Fruit fly (Drosophila melanogaster) whole organism, embryonic: Measurements from ENCODE around the gene shv.

Experiments used
- ATbp ChIP-seq: fragments of 200-800 bp; sonication (Bioruptor generic); optimal IDR thresholded peaks from 2 replicates; lab custom pipeline; 2017; ENCODE audit warnings: missing biosample characterization, mild to moderate bottlenecking, missing genetic modification characterization, missing genetic modification reagents
- BtbVII ChIP-seq: fragments of 200-800 bp; sonication (Bioruptor generic); optimal IDR thresholded peaks from 3 replicates; lab custom pipeline; 2017; ENCODE audit warnings: missing biosample characterization, mild to moderate bottlenecking, missing genetic modification characterization
- CG12659 ChIP-seq: fragments of 200-800 bp; sonication (Bioruptor generic); optimal IDR thresholded peaks from 3 replicates; lab custom pipeline; 2017; ENCODE audit warnings: mild to moderate bottlenecking, missing biosample characterization, missing genetic modification reagents, missing genetic modification characterization
- CG12942 ChIP-seq: fragments of 200-800 bp; sonication (Bioruptor generic); optimal IDR thresholded peaks from 3 replicates; lab custom pipeline; 2016; ENCODE audit warnings: missing biosample characterization, missing genetic modification characterization
- CG15601 ChIP-seq: fragments of 200-800 bp; sonication (Bioruptor generic); optimal IDR thresholded peaks from 3 replicates; lab custom pipeline; 2019; ENCODE audit warnings: missing biosample characterization, mild to moderate bottlenecking, missing genetic modification characterization, moderate library complexity
- CG17829 ChIP-seq: fragments of 200-800 bp; optimal IDR thresholded peaks from 2 replicates; lab custom pipeline; 2019; ENCODE audit warnings: missing biosample characterization, mild to moderate bottlenecking, missing genetic modification characterization, moderate library complexity
- CG18011 ChIP-seq: fragments of 200-800 bp; sonication (Bioruptor generic); optimal IDR thresholded peaks from 2 replicates; lab custom pipeline; 2017; ENCODE audit warnings: missing biosample characterization, missing genetic modification characterization, mild to moderate bottlenecking, moderate library complexity, missing genotype
- CG2199 ChIP-seq: fragments of 200-800 bp; sonication (Bioruptor generic); IDR thresholded peaks from 3 replicates; pipeline ENCODE4 v1.3.6; 2022; ENCODE audit warnings: missing biosample characterization, missing genetic modification characterization
- CG3281 ChIP-seq: fragments of 200-800 bp; sonication (Bioruptor generic); optimal IDR thresholded peaks from 3 replicates; lab custom pipeline; 2017; ENCODE audit warnings: missing biosample characterization, mild to moderate bottlenecking, missing genetic modification characterization
- CG34376 ChIP-seq: fragments of 200-800 bp; sonication (Bioruptor generic); optimal IDR thresholded peaks from 2 replicates; lab custom pipeline; 2018; ENCODE audit warnings: missing biosample characterization, mild to moderate bottlenecking, missing genetic modification characterization
- CG42726 ChIP-seq: fragments of 200-800 bp; sonication (Bioruptor generic); IDR thresholded peaks from 2 replicates; pipeline ENCODE4 v1.3.6; 2022; ENCODE audit warnings: missing biosample characterization, missing genetic modification characterization; ENCODE audit not compliant: partially characterized antibody
- CG4282 ChIP-seq: fragments of 200-800 bp; sonication (Bioruptor generic); optimal IDR thresholded peaks from 2 replicates; lab custom pipeline; 2016; ENCODE audit warnings: missing biosample characterization, missing genetic modification characterization
- CG4707 ChIP-seq: fragments of 200-800 bp; sonication (Bioruptor generic); optimal IDR thresholded peaks from 2 replicates; lab custom pipeline; 2018; ENCODE audit warnings: missing biosample characterization, mild to moderate bottlenecking, missing genetic modification characterization, moderate library complexity
- CG4730 ChIP-seq: fragments of 200-800 bp; sonication (Bioruptor generic); IDR thresholded peaks from 2 replicates; pipeline ENCODE4 v1.3.6; 2022; ENCODE audit warnings: missing biosample characterization, missing genetic modification characterization
- CG4854 ChIP-seq: fragments of 200-800 bp; sonication (Bioruptor generic); optimal IDR thresholded peaks from 2 replicates; lab custom pipeline; 2016; ENCODE audit warnings: missing biosample characterization, missing genetic modification characterization, inconsistent platforms
- CG6175 ChIP-seq: fragments of 200-800 bp; sonication (Bioruptor generic); IDR thresholded peaks from 3 replicates; pipeline ENCODE4 v1.3.6; 2022; ENCODE audit warnings: missing biosample characterization, missing genetic modification characterization
- CG6765 ChIP-seq: fragments of 200-800 bp; sonication (Bioruptor generic); optimal IDR thresholded peaks from 3 replicates; lab custom pipeline; 2017; ENCODE audit warnings: missing biosample characterization, mild to moderate bottlenecking, missing genetic modification characterization
- CG7556 ChIP-seq: fragments of 200-800 bp; sonication (Bioruptor generic); optimal IDR thresholded peaks from 2 replicates; lab custom pipeline; 2017; ENCODE audit warnings: missing biosample characterization, mild to moderate bottlenecking, missing genetic modification characterization
- CG9797 ChIP-seq: fragments of 200-800 bp; sonication (Bioruptor generic); optimal IDR thresholded peaks from 3 replicates; lab custom pipeline; 2018; ENCODE audit warnings: missing biosample characterization, mild to moderate bottlenecking, missing genetic modification characterization
- Dek ChIP-seq: fragments of 200-800 bp; sonication (Bioruptor generic); optimal IDR thresholded peaks from 3 replicates; lab custom pipeline; 2019; ENCODE audit warnings: missing biosample characterization, mild to moderate bottlenecking, missing genetic modification characterization, moderate library complexity
- Fer1 ChIP-seq: fragments of 200-800 bp; sonication (Bioruptor generic); optimal IDR thresholded peaks from 2 replicates; lab custom pipeline; 2017; ENCODE audit warnings: missing biosample characterization, mild to moderate bottlenecking, missing genetic modification characterization
- Gug ChIP-seq: fragments of 200-800 bp; sonication (Bioruptor generic); IDR thresholded peaks from 4 replicates; pipeline ENCODE4 v1.3.6; 2022; ENCODE audit warnings: missing biosample characterization, missing genetic modification characterization
- H15 ChIP-seq: fragments of 200-800 bp; sonication (Bioruptor generic); IDR thresholded peaks from 3 replicates; pipeline ENCODE4 v1.3.6; 2022; ENCODE audit warnings: missing biosample characterization, missing genetic modification characterization
- HLHmδ ChIP-seq: fragments of 200-800 bp; sonication (Bioruptor generic); optimal IDR thresholded peaks from 2 replicates; lab custom pipeline; 2018; ENCODE audit warnings: missing biosample characterization, mild to moderate bottlenecking, missing genetic modification characterization, moderate library complexity
- Hr39 ChIP-seq: fragments of >200 bp; optimal IDR thresholded peaks from 2 replicates; lab custom pipeline; 2017
- Hr78 ChIP-seq, 2 experiments: fragments of 200-800 bp in 1 of 2; fragments of >200 bp in 1 of 2; sonication (Bioruptor generic) in 1 of 2; optimal IDR thresholded peaks; 2 replicates each; lab custom pipeline; 2017 to 2019; ENCODE audit warnings: missing biosample characterization in 2 of 2, missing genetic modification characterization in 2 of 2, mild to moderate bottlenecking in 1 of 2, moderate library complexity in 1 of 2
- Lim3 ChIP-seq: fragments of 200-800 bp; sonication (Bioruptor generic); IDR thresholded peaks from 2 replicates; pipeline ENCODE4 v1.3.6; 2022; ENCODE audit warnings: missing biosample characterization, missing genetic modification characterization
- MBD-R2 ChIP-seq: fragments of 200-800 bp; sonication (Bioruptor generic); IDR thresholded peaks from 2 replicates; pipeline ENCODE4 v1.3.6; 2022; ENCODE audit warnings: missing biosample characterization, missing genetic modification characterization
- NK7.1 ChIP-seq: fragments of 200-800 bp; sonication (Bioruptor generic); optimal IDR thresholded peaks from 3 replicates; lab custom pipeline; 2016; ENCODE audit warnings: missing biosample characterization, missing genetic modification characterization
- Nf-YA ChIP-seq: fragments of 200-800 bp; sonication (Bioruptor generic); IDR thresholded peaks from 2 replicates; pipeline ENCODE4 v1.3.6; 2022; ENCODE audit warnings: missing biosample characterization, missing genetic modification characterization
- Nf-YC ChIP-seq: fragments of 200-800 bp; optimal IDR thresholded peaks from 3 replicates; lab custom pipeline; 2019; ENCODE audit warnings: missing biosample characterization, mild to moderate bottlenecking, missing genetic modification characterization, moderate library complexity
- Ravus ChIP-seq: fragments of 200-800 bp; sonication (Bioruptor generic); IDR thresholded peaks from 2 replicates; pipeline ENCODE4 v1.3.6; 2022; ENCODE audit warnings: missing biosample characterization, missing genetic modification characterization
- Side ChIP-seq: fragments of 200-800 bp; sonication (Bioruptor generic); optimal IDR thresholded peaks from 2 replicates; lab custom pipeline; 2016; ENCODE audit warnings: missing biosample characterization, missing genetic modification characterization
- Sin3A ChIP-seq: fragments of >200 bp; optimal IDR thresholded peaks from 2 replicates; lab custom pipeline; 2018
- Sox100B ChIP-seq: fragments of 200-800 bp; sonication (Bioruptor generic); optimal IDR thresholded peaks from 3 replicates; lab custom pipeline; 2018; ENCODE audit warnings: missing biosample characterization, mild to moderate bottlenecking, missing genetic modification characterization
- ac ChIP-seq: fragments of 200-800 bp; sonication (Bioruptor generic); optimal IDR thresholded peaks from 3 replicates; lab custom pipeline; 2017; ENCODE audit warnings: missing biosample characterization, mild to moderate bottlenecking, missing genetic modification characterization
- bowl ChIP-seq: fragments of 200-800 bp; sonication (Bioruptor generic); IDR thresholded peaks from 2 replicates; pipeline ENCODE4 v1.3.6; 2022; ENCODE audit warnings: missing biosample characterization, missing genetic modification characterization
- cwo ChIP-seq: fragments of 200-800 bp; sonication (Bioruptor generic); optimal IDR thresholded peaks from 3 replicates; lab custom pipeline; 2017; ENCODE audit warnings: missing biosample characterization, missing genetic modification characterization, mild to moderate bottlenecking, moderate library complexity, missing genetic modification reagents
- da ChIP-seq: fragments of 200-800 bp; sonication (Bioruptor generic); optimal IDR thresholded peaks from 2 replicates; lab custom pipeline; 2016; ENCODE audit warnings: missing biosample characterization, missing genetic modification characterization
- danr ChIP-seq: fragments of 200-800 bp; sonication (Bioruptor generic); IDR thresholded peaks from 2 replicates; pipeline ENCODE4 v1.3.6; 2022; ENCODE audit warnings: missing biosample characterization, missing genetic modification characterization
- exex ChIP-seq: fragments of 200-800 bp; sonication (Bioruptor generic); optimal IDR thresholded peaks from 4 replicates; lab custom pipeline; 2018; ENCODE audit warnings: missing biosample characterization, mild to moderate bottlenecking, missing genetic modification characterization, moderate library complexity
- h ChIP-seq: fragments of >200 bp; optimal IDR thresholded peaks from 2 replicates; lab custom pipeline; 2017
- knrl ChIP-seq: fragments of 200-800 bp; sonication (Bioruptor generic); IDR thresholded peaks from 3 replicates; pipeline ENCODE4 v1.3.6; 2022; ENCODE audit warnings: missing biosample characterization, missing genetic modification characterization; ENCODE audit not compliant: partially characterized antibody
- odd ChIP-seq: fragments of 200-800 bp; sonication (Bioruptor generic); optimal IDR thresholded peaks from 2 replicates; lab custom pipeline; 2017; ENCODE audit warnings: missing biosample characterization, mild to moderate bottlenecking, missing genetic modification characterization
- repo ChIP-seq: fragments of 200-800 bp; sonication (Bioruptor generic); optimal IDR thresholded peaks from 2 replicates; lab custom pipeline; 2016; ENCODE audit warnings: missing biosample characterization, missing genetic modification characterization
- scrt ChIP-seq: fragments of 200-800 bp; sonication (Bioruptor generic); optimal IDR thresholded peaks from 2 replicates; lab custom pipeline; 2018; ENCODE audit warnings: missing biosample characterization, mild to moderate bottlenecking, missing genetic modification characterization, moderate library complexity
- sisA ChIP-seq: fragments of 200-800 bp; sonication (Bioruptor generic); IDR thresholded peaks from 2 replicates; pipeline ENCODE4 v1.3.6; 2022; ENCODE audit warnings: missing biosample characterization, missing genetic modification characterization
- sr ChIP-seq: fragments of 200-800 bp; sonication (Bioruptor generic); IDR thresholded peaks from 3 replicates; pipeline ENCODE4 v1.3.6; 2022; ENCODE audit warnings: missing biosample characterization, missing genetic modification characterization
- sug ChIP-seq: fragments of 200-800 bp; optimal IDR thresholded peaks from 2 replicates; lab custom pipeline; 2019; ENCODE audit warnings: missing biosample characterization, mild to moderate bottlenecking, missing genetic modification characterization, moderate library complexity
- tap ChIP-seq: fragments of 200-800 bp; optimal IDR thresholded peaks from 3 replicates; lab custom pipeline; 2019; ENCODE audit warnings: missing biosample characterization, mild to moderate bottlenecking, missing genetic modification characterization, moderate library complexity
- vfl ChIP-seq: fragments of 200-800 bp; sonication (Bioruptor generic); optimal IDR thresholded peaks from 2 replicates; lab custom pipeline; 2016; ENCODE audit warnings: missing biosample characterization, missing genetic modification characterization

Gene shv

dm6 chr2L:484281-484943 is 31.5 kb downstream of the shv start:
- TF ChIP-seq sr (GFP tag; lab: Robert Waterston, UW) (peak; percentile 69; the same call in 2 of the 3 replicates), BtbVII (GFP tag; lab: Kevin White, UChicago) (peak; percentile 37), CG15601 (tag; lab: Kevin White, UChicago) (no peak), CG2199 (peak; percentile 80), H15 (GFP tag; lab: Robert Waterston, UW) (no peak), Sin3A (lab: Kevin White, UChicago) (no peak), sug (peak; percentile 100), Ravus (GFP tag; lab: Robert Waterston, UW) (no peak), Side (no peak), CG4854 (GFP tag; lab: Kevin White, UChicago) (no peak), h (lab: Kevin White, UChicago) (no peak), CG4730 (GFP tag; lab: Robert Waterston, UW) (no peak), Hr78 (GFP tag; optimal IDR thresholded peaks at IDR 0.05; lab: Kevin White, UChicago) (peak in 1 of 2 experiments; percentile 95), odd (GFP tag; lab: Kevin White, UChicago) (peak; percentile 33), tap (tag; lab: Kevin White, UChicago) (peak; percentile 29), CG34376 (peak; percentile 99), CG3281 (GFP tag; lab: Kevin White, UChicago) (no peak), CG9797 (GFP tag; lab: Kevin White, UChicago) (no peak), CG12659 (peak; percentile 29), HLHmδ (GFP tag; lab: Kevin White, UChicago) (no peak), Dek (tag; lab: Kevin White, UChicago) (peak; percentile 32), ATbp (GFP tag; lab: Kevin White, UChicago) (no peak), bowl (no peak), CG12942 (GFP tag; lab: Kevin White, UChicago) (no peak), CG42726 (no peak), Nf-YA (0 out of 2 replicates have a peak, but pooled peaks have one; percentile 29), exex (tag; lab: Kevin White, UChicago) (peak; percentile 91), NK7.1 (GFP tag; lab: Kevin White, UChicago) (no peak), da (GFP tag; lab: Kevin White, UChicago) (no peak), repo (GFP tag; lab: Kevin White, UChicago) (no peak), CG7556 (GFP tag; lab: Kevin White, UChicago) (no peak), CG4707 (GFP tag; lab: Kevin White, UChicago) (no peak), Sox100B (GFP tag; lab: Kevin White, UChicago) (no peak), Lim3 (GFP tag; lab: Robert Waterston, UW) (0 out of 2 replicates have a peak, but pooled peaks have one; percentile 19), ac (no peak), CG17829 (tag; lab: Kevin White, UChicago) (no peak), sisA (GFP tag; lab: Robert Waterston, UW) (no peak), Gug (GFP tag; lab: Robert Waterston, UW) (no peak), Fer1 (peak; percentile 56), CG6765 (GFP tag; lab: Kevin White, UChicago) (peak; percentile 28), MBD-R2 (GFP tag; lab: Robert Waterston, UW) (peak; percentile 18; the same call in 1 of the 2 replicates), CG4282 (GFP tag; lab: Kevin White, UChicago) (no peak), cwo (GFP tag; lab: Kevin White, UChicago) (peak; percentile 97), knrl (no peak), vfl (GFP tag; lab: Kevin White, UChicago) (no peak), Hr39 (no peak), CG18011 (GFP tag; lab: Kevin White, UChicago) (no peak), danr (GFP tag; lab: Robert Waterston, UW) (no peak), scrt (GFP tag; lab: Kevin White, UChicago) (peak; percentile 28), Nf-YC (tag; lab: Kevin White, UChicago) (peak; percentile 16), CG6175 (GFP tag; lab: Robert Waterston, UW) (peak; percentile 8; the same call in 1 of the 3 replicates)
